Fruit fly (Drosophila melanogaster) whole organism, embryonic: ENCODE data around the gene Usp1.

Experiments used
- CG1024 ChIP-seq: fragments of 200-800 bp; sonication (Bioruptor generic); IDR thresholded peaks from 2 replicates; pipeline ENCODE4 v1.3.6; 2022; ENCODE audit warnings: missing biosample characterization, missing genetic modification characterization
- CG10959 ChIP-seq: fragments of 200-800 bp; sonication (Bioruptor generic); IDR thresholded peaks from 2 replicates; pipeline ENCODE4 v1.3.6; 2022; ENCODE audit warnings: missing biosample characterization, missing genetic modification characterization
- CG11456 ChIP-seq: fragments of 200-800 bp; sonication (Bioruptor generic); IDR thresholded peaks from 3 replicates; pipeline ENCODE4 v1.3.6; 2022; ENCODE audit warnings: missing biosample characterization, missing genetic modification characterization
- CG11504 ChIP-seq: fragments of 200-800 bp; sonication (Bioruptor generic); optimal IDR thresholded peaks from 3 replicates; lab custom pipeline; 2019; ENCODE audit warnings: missing biosample characterization, mild to moderate bottlenecking, missing genetic modification characterization, moderate library complexity
- CG11695 ChIP-seq: fragments of 200-800 bp; sonication (Bioruptor generic); IDR thresholded peaks from 3 replicates; pipeline ENCODE4 v1.3.6; 2022; ENCODE audit warnings: missing biosample characterization, missing genetic modification characterization
- CG12299 ChIP-seq: fragments of 200-800 bp; sonication (Bioruptor generic); optimal IDR thresholded peaks from 2 replicates; lab custom pipeline; 2018; ENCODE audit warnings: missing biosample characterization, mild to moderate bottlenecking, missing genetic modification characterization
- CG12391 ChIP-seq: fragments of 200-800 bp; sonication (Bioruptor generic); optimal IDR thresholded peaks from 3 replicates; lab custom pipeline; 2018; ENCODE audit warnings: missing biosample characterization, mild to moderate bottlenecking, missing genetic modification characterization, moderate library complexity
- CG12769 ChIP-seq: fragments of 200-800 bp; sonication (Bioruptor generic); optimal IDR thresholded peaks from 2 replicates; lab custom pipeline; 2019; ENCODE audit warnings: missing biosample characterization, mild to moderate bottlenecking, missing genetic modification characterization, moderate library complexity
- CG17359 ChIP-seq: fragments of 200-800 bp; sonication (Bioruptor generic); optimal IDR thresholded peaks from 3 replicates; lab custom pipeline; 2018; ENCODE audit warnings: missing biosample characterization, mild to moderate bottlenecking, missing genetic modification characterization, moderate library complexity
- CG17802 ChIP-seq: fragments of 200-800 bp; sonication (Bioruptor generic); optimal IDR thresholded peaks from 2 replicates; lab custom pipeline; 2018; ENCODE audit warnings: missing biosample characterization, mild to moderate bottlenecking, missing genetic modification characterization, moderate library complexity
- CG2678 ChIP-seq: fragments of 200-800 bp; sonication (Bioruptor generic); optimal IDR thresholded peaks from 3 replicates; lab custom pipeline; 2019; ENCODE audit warnings: missing biosample characterization, mild to moderate bottlenecking, missing genetic modification characterization, moderate library complexity
- CG3407 ChIP-seq: fragments of 200-800 bp; sonication (Bioruptor generic); optimal IDR thresholded peaks from 2 replicates; lab custom pipeline; 2018; ENCODE audit warnings: missing biosample characterization, mild to moderate bottlenecking, missing genetic modification characterization
- CG42726 ChIP-seq: fragments of 200-800 bp; sonication (Bioruptor generic); IDR thresholded peaks from 2 replicates; pipeline ENCODE4 v1.3.6; 2022; ENCODE audit warnings: missing biosample characterization, missing genetic modification characterization; ENCODE audit not compliant: partially characterized antibody
- CG5245 ChIP-seq: fragments of 200-800 bp; sonication (Bioruptor generic); optimal IDR thresholded peaks from 3 replicates; lab custom pipeline; 2016; ENCODE audit warnings: missing biosample characterization, missing genetic modification characterization
- CG6813 ChIP-seq: fragments of 200-800 bp; sonication (Bioruptor generic); optimal IDR thresholded peaks from 2 replicates; lab custom pipeline; 2017; ENCODE audit warnings: missing biosample characterization, missing genetic modification characterization, mild to moderate bottlenecking, moderate library complexity, missing genetic modification reagents
- CG7839 ChIP-seq: fragments of 200-800 bp; sonication (Bioruptor generic); optimal IDR thresholded peaks from 3 replicates; lab custom pipeline; 2018; ENCODE audit warnings: missing biosample characterization, mild to moderate bottlenecking, missing genetic modification characterization, moderate library complexity
- CG8924 ChIP-seq: fragments of 200-800 bp; optimal IDR thresholded peaks from 3 replicates; lab custom pipeline; 2019; ENCODE audit warnings: missing biosample characterization, mild to moderate bottlenecking, missing genetic modification characterization, moderate library complexity
- CG9817 ChIP-seq: fragments of 200-800 bp; sonication (Bioruptor generic); optimal IDR thresholded peaks from 2 replicates; lab custom pipeline; 2018; ENCODE audit warnings: missing biosample characterization, mild to moderate bottlenecking, missing genetic modification characterization, moderate library complexity
- CoRest ChIP-seq: fragments of 200-800 bp; sonication (Bioruptor generic); optimal IDR thresholded peaks from 3 replicates; lab custom pipeline; 2018; ENCODE audit warnings: missing biosample characterization, mild to moderate bottlenecking, missing genetic modification characterization, moderate library complexity
- D ChIP-seq, 2 experiments: fragments of 200-800 bp in 1 of 2; fragments of >200 bp in 1 of 2; sonication (Bioruptor generic) in 1 of 2; optimal IDR thresholded peaks; 2 replicates in 1 of 2; 3 replicates in 1 of 2; lab custom pipeline; 2017; ENCODE audit warnings: mild to moderate bottlenecking in 1 of 2, missing biosample characterization in 1 of 2, missing genetic modification characterization in 1 of 2, missing genetic modification reagents in 1 of 2
- D19A ChIP-seq: fragments of 200-800 bp; optimal IDR thresholded peaks from 3 replicates; lab custom pipeline; 2019; ENCODE audit warnings: missing biosample characterization, mild to moderate bottlenecking, missing genetic modification characterization, moderate library complexity
- HLH54F ChIP-seq: fragments of 200-800 bp; sonication (Bioruptor generic); optimal IDR thresholded peaks from 3 replicates; lab custom pipeline; 2016; ENCODE audit warnings: missing biosample characterization, missing genetic modification characterization
- Hr51 ChIP-seq, 2 experiments: fragments of 200-800 bp; sonication (Bioruptor generic); optimal IDR thresholded peaks; 2 replicates in 1 of 2; 3 replicates in 1 of 2; lab custom pipeline; 2016 to 2018; ENCODE audit warnings: missing biosample characterization in 2 of 2, missing genetic modification characterization in 2 of 2, mild to moderate bottlenecking in 1 of 2, moderate library complexity in 1 of 2
- Hr78 ChIP-seq, 2 experiments: fragments of 200-800 bp in 1 of 2; fragments of >200 bp in 1 of 2; sonication (Bioruptor generic) in 1 of 2; optimal IDR thresholded peaks; 2 replicates each; lab custom pipeline; 2017 to 2019; ENCODE audit warnings: missing biosample characterization in 2 of 2, missing genetic modification characterization in 2 of 2, mild to moderate bottlenecking in 1 of 2, moderate library complexity in 1 of 2
- Oli ChIP-seq: fragments of 200-800 bp; sonication (Bioruptor generic); optimal IDR thresholded peaks from 2 replicates; lab custom pipeline; 2018; ENCODE audit warnings: missing biosample characterization, mild to moderate bottlenecking, missing genetic modification characterization, moderate library complexity
- PHDP ChIP-seq: fragments of 200-800 bp; sonication (Bioruptor generic); optimal IDR thresholded peaks from 3 replicates; lab custom pipeline; 2018; ENCODE audit warnings: missing biosample characterization, mild to moderate bottlenecking, missing genetic modification characterization, moderate library complexity
- Sox102F ChIP-seq: fragments of 200-800 bp; sonication (Bioruptor generic); optimal IDR thresholded peaks from 2 replicates; lab custom pipeline; 2018; ENCODE audit warnings: missing biosample characterization, mild to moderate bottlenecking, missing genetic modification characterization, moderate library complexity
- ab ChIP-seq: fragments of 200-800 bp; sonication (Bioruptor generic); optimal IDR thresholded peaks from 2 replicates; lab custom pipeline; 2016; ENCODE audit warnings: missing biosample characterization, missing genetic modification characterization
- bcd ChIP-seq: fragments of 200-800 bp; sonication (Bioruptor generic); optimal IDR thresholded peaks from 2 replicates; lab custom pipeline; 2017; ENCODE audit warnings: missing biosample characterization, mild to moderate bottlenecking, missing genetic modification characterization
- croc ChIP-seq: fragments of 200-800 bp; sonication (Bioruptor generic); conservative IDR thresholded peaks from 3 replicates; pipeline ENCODE4 v1.3.6; 2022; ENCODE audit warnings: missing biosample characterization, missing genetic modification characterization
- crp ChIP-seq, 2 experiments: fragments of 200-800 bp; sonication (Bioruptor generic); optimal IDR thresholded peaks; 2 replicates in 1 of 2; 3 replicates in 1 of 2; lab custom pipeline; 2017; ENCODE audit warnings: missing biosample characterization in 2 of 2, missing genetic modification characterization in 2 of 2, mild to moderate bottlenecking in 1 of 2, moderate library complexity in 1 of 2
- da ChIP-seq: fragments of 200-800 bp; sonication (Bioruptor generic); optimal IDR thresholded peaks from 2 replicates; lab custom pipeline; 2016; ENCODE audit warnings: missing biosample characterization, missing genetic modification characterization
- dm ChIP-seq: fragments of 200-800 bp; sonication (Bioruptor generic); optimal IDR thresholded peaks from 3 replicates; lab custom pipeline; 2016; ENCODE audit warnings: missing biosample characterization, missing genetic modification characterization
- dmrt99B ChIP-seq: fragments of 200-800 bp; sonication (Bioruptor generic); optimal IDR thresholded peaks from 2 replicates; lab custom pipeline; 2018; ENCODE audit warnings: missing biosample characterization, mild to moderate bottlenecking, missing genetic modification characterization, moderate library complexity
- gem ChIP-seq: fragments of 200-800 bp; sonication (Bioruptor generic); optimal IDR thresholded peaks from 2 replicates; lab custom pipeline; 2019; ENCODE audit warnings: missing biosample characterization, mild to moderate bottlenecking, missing genetic modification characterization, moderate library complexity
- grau ChIP-seq: fragments of 200-800 bp; optimal IDR thresholded peaks from 3 replicates; lab custom pipeline; 2019; ENCODE audit warnings: missing biosample characterization, mild to moderate bottlenecking, missing genetic modification characterization, moderate library complexity
- lab ChIP-seq: fragments of 200-800 bp; sonication (Bioruptor generic); optimal IDR thresholded peaks from 3 replicates; lab custom pipeline; 2017; ENCODE audit warnings: missing biosample characterization, missing genetic modification characterization, mild to moderate bottlenecking, moderate library complexity, missing genetic modification reagents
- lov ChIP-seq, 2 experiments: fragments of 200-800 bp in 1 of 2; fragments of >200 bp in 1 of 2; sonication (Bioruptor generic) in 1 of 2; IDR thresholded peaks in 1 of 2; optimal IDR thresholded peaks in 1 of 2; 2 replicates in 1 of 2; 3 replicates in 1 of 2; pipeline versions ENCODE4 v1.3.6 to Lab custom; 2017 to 2022; ENCODE audit warnings: missing biosample characterization in 1 of 2, missing genetic modification characterization in 1 of 2
- luna ChIP-seq: fragments of 200-800 bp; sonication (Bioruptor generic); optimal IDR thresholded peaks from 2 replicates; lab custom pipeline; 2016; ENCODE audit warnings: missing biosample characterization, missing genetic modification characterization
- row ChIP-seq: fragments of 200-800 bp; sonication (Bioruptor generic); IDR thresholded peaks from 3 replicates; pipeline ENCODE4 v1.3.6; 2022; ENCODE audit warnings: missing biosample characterization, missing genetic modification characterization
- sim ChIP-seq: fragments of 200-800 bp; sonication (Bioruptor generic); IDR thresholded peaks from 2 replicates; pipeline ENCODE4 v1.3.6; 2022; ENCODE audit warnings: missing biosample characterization, missing genetic modification characterization
- sima ChIP-seq: fragments of 200-800 bp; sonication (Bioruptor generic); optimal IDR thresholded peaks from 2 replicates; lab custom pipeline; 2016; ENCODE audit warnings: missing biosample characterization, missing genetic modification characterization
- tap ChIP-seq: fragments of 200-800 bp; optimal IDR thresholded peaks from 3 replicates; lab custom pipeline; 2019; ENCODE audit warnings: missing biosample characterization, mild to moderate bottlenecking, missing genetic modification characterization, moderate library complexity
- twi ChIP-seq: fragments of 200-800 bp; optimal IDR thresholded peaks from 2 replicates; lab custom pipeline; 2019; ENCODE audit warnings: missing biosample characterization, mild to moderate bottlenecking, missing genetic modification characterization, moderate library complexity

Usp1 gene

DNA sequence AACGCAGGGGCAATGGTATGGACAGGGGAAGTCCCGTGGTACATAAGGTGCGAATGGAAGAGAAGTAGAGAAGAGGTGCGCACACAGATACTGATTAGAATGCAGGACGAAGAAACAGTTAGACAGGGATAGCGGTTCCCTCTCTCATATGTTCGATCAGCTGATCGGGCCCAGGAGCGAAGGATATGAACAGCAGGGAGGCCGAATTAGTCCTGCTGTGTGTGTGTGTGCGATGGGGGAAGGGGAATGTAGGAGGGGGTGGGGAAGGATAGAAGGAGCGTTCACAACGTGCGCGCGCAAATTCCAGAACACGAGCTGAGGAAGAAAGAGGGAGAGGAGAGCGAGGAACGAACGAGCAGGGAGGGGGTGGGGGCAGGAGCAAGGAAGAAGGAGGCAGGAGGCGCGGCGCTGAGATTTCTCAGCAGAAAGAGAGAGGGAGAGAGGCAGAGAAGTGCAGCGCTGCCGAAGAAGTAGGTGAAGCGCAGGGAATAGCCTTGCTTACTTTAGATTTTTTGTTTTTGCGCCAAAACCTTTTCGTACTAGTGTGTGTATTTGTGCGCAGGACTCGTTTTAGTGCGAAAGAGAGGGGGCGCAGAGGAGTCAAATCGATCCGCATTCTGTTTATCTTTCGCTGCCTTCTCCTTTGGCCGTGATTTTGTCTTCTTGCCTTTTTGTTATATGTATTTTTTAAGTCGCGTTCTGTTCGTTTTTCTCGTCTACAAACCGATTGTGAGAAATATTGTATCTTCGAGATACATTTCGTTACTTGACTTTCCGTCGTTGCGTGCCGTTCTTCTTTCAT lies 29.1 kb downstream of the Usp1 start (continued):
- TF ChIP-seq crp (GFP tag; optimal IDR thresholded peaks at IDR 0.05; lab: Kevin White, UChicago) (peak in 1 of 2 experiments; percentile 70), lab (GFP tag; lab: Kevin White, UChicago) (no peak), CG5245 (GFP tag; lab: Kevin White, UChicago) (no peak), CG11695 (GFP tag; lab: Robert Waterston, UW) (no peak), CG12769 (tag; lab: Kevin White, UChicago) (no peak), sima (GFP tag; lab: Kevin White, UChicago) (no peak), lov (optimal IDR thresholded peaks at IDR 0.05; lab: Kevin White, UChicago) (no peak), lov (GFP tag; IDR thresholded peaks at IDR 0.05; lab: Robert Waterston, UW) (no peak), CG9817 (tag; lab: Kevin White, UChicago) (no peak)

DNA sequence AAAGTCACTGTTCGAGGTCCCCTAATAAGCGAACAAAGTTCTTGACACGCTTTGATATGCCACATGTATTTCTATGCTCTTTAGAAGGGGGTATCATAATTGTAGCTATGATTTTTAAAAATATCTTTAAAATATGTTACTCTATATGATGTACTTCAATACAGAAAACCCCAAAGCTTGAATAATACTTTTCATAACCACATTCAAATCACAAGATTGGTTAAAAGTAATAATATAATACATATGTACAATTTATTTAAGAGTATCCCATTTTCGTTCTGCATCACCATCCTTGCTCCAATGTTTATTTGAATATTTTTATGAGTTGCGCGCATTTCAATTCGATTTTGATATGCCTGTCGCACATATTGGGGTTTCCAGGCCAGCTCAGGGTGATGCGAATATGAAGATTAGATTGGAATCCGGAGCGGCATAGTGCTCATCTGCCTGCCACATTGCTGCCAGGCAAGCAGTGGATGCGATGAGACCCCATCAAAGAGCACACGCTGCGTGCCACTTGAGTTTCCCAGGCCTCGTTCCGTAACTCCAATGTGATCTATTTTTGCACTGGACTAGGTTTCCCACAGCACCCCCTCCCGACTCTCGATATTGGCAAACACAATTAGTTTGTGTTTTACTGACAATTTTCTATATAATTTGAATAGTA lies 30.6 kb downstream of the Usp1 start:
- TF ChIP-seq CG11504 (tag; lab: Kevin White, UChicago), result peak; percentile 27
- no peak for TF ChIP-seq dm (GFP tag; lab: Kevin White, UChicago)
- TF ChIP-seq da (GFP tag; lab: Kevin White, UChicago), result no peak
- peak; percentile 8 for TF ChIP-seq dmrt99B (tag; lab: Kevin White, UChicago)
- peak; percentile 11 for TF ChIP-seq CG7839 (tag; lab: Kevin White, UChicago)
- TF ChIP-seq bcd, result no peak
- peak in 1 of 2 experiments; percentile 27 for TF ChIP-seq Hr51 (GFP tag; optimal IDR thresholded peaks at IDR 0.05; lab: Kevin White, UChicago)
- TF ChIP-seq CG17359, result peak; percentile 13
- no peak for TF ChIP-seq CG17802
- peak; percentile 31 for TF ChIP-seq gem (tag; lab: Kevin White, UChicago)
- TF ChIP-seq row (GFP tag; lab: Robert Waterston, UW), result peak; percentile 46
- no peak for TF ChIP-seq luna
- no peak for TF ChIP-seq D (optimal IDR thresholded peaks at IDR 0.05; lab: Kevin White, UChicago)
- TF ChIP-seq D (GFP tag; optimal IDR thresholded peaks at IDR 0.05; lab: Kevin White, UChicago), result no peak
- TF ChIP-seq ab (GFP tag; lab: Kevin White, UChicago), result no peak
- TF ChIP-seq PHDP, result peak; percentile 28
- no peak for TF ChIP-seq croc (GFP tag; lab: Robert Waterston, UW)
- no peak for TF ChIP-seq CG1024 (GFP tag; lab: Robert Waterston, UW)
- TF ChIP-seq CG12391 (tag; lab: Kevin White, UChicago), result peak; percentile 22
- no peak for TF ChIP-seq CG10959 (GFP tag; lab: Robert Waterston, UW)
- no peak for TF ChIP-seq CG12299
- no peak for TF ChIP-seq sim (GFP tag; lab: Robert Waterston, UW)
- TF ChIP-seq CG42726 (GFP tag; lab: Robert Waterston, UW), result no peak
- TF ChIP-seq CG2678, result peak; percentile 27
- no peak for TF ChIP-seq CG6813 (GFP tag; lab: Kevin White, UChicago)
- TF ChIP-seq Sox102F (GFP tag; lab: Kevin White, UChicago), result peak; percentile 28
- no peak for TF ChIP-seq CG11456 (GFP tag; lab: Robert Waterston, UW)
- peak; percentile 93 for TF ChIP-seq D19A (tag; lab: Kevin White, UChicago)
- TF ChIP-seq tap (tag; lab: Kevin White, UChicago), result peak; percentile 3
- no peak for TF ChIP-seq CG3407 (GFP tag; lab: Kevin White, UChicago)
- TF ChIP-seq grau (tag; lab: Kevin White, UChicago), result peak; percentile 15
- peak; percentile 6 for TF ChIP-seq CoRest (tag; lab: Kevin White, UChicago)
- peak; percentile 14 for TF ChIP-seq CG8924 (tag; lab: Kevin White, UChicago)
- TF ChIP-seq Hr78 (GFP tag; optimal IDR thresholded peaks at IDR 0.05; lab: Kevin White, UChicago), result no peak
- TF ChIP-seq twi (tag; lab: Kevin White, UChicago), result peak; percentile 94
- no peak for TF ChIP-seq HLH54F (GFP tag; lab: Kevin White, UChicago)
- TF ChIP-seq Oli (tag; lab: Kevin White, UChicago), result peak; percentile 4
